Worm (Caenorhabditis elegans): Measurements from ENCODE around the gene H39E23.2.

DNA sequence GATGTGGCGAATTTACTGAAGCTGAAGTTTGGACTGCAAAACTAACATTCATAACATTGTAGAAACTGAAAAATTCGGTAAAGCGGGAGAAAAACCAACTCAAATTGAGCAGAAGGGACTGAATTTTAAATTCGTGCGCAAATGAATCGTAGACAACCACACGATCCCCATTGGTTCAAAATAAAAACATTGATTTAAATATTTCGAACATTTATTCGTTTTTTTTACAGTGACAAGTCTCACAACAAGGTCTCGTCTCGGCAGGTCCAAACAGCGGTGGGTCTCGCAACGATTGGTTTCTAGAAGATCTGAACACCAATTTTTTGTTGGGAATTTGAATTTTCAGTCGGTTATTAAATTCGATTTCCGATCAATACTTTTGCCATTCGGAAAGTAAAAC is 24.6 kb upstream of the H39E23.2 start, which contains the start of gene D1086.18:
- TF ChIP-seq flt-1 (GFP tag; IDR thresholded peaks at IDR 0.05): no peak
- no peak for TF ChIP-seq cog-1 (tag; optimal IDR thresholded peaks at IDR 0.05)
- no peak for TF ChIP-seq tab-1 (GFP tag; IDR thresholded peaks at IDR 0.05)
- TF ChIP-seq klf-2 (GFP tag; conservative IDR thresholded peaks at IDR 0.05): no peak
- no peak for TF ChIP-seq ref-1 (GFP tag; conservative IDR thresholded peaks at IDR 0.05)
- no peak for TF ChIP-seq ztf-29 (GFP tag; IDR thresholded peaks at IDR 0.05)
- TF ChIP-seq ztf-23 (GFP tag; IDR thresholded peaks at IDR 0.05): no peak
- TF ChIP-seq med-1 (GFP tag; optimal IDR thresholded peaks at IDR 0.05; ENCODE audit: insufficient read depth): no peak
- no peak for TF ChIP-seq T22C8.4 (GFP tag; IDR thresholded peaks at IDR 0.05)

Data from whole organism, midembryonic.